Worm (Caenorhabditis elegans) whole organism, late embryonic: ENCODE data around the gene ced-2.

ENCODE experiments used
- F13H6.1 ChIP-seq: sonication (generic microtip); optimal IDR thresholded peaks from 2 replicates; lab custom pipeline; 2016; ENCODE audit warnings: missing genetic modification characterization, missing compliant biosample characterization
- Y22D7AL.16 ChIP-seq: sonication (generic microtip); optimal IDR thresholded peaks from 2 replicates; lab custom pipeline; 2016; ENCODE audit warnings: missing genetic modification characterization, missing compliant biosample characterization
- ceh-24 ChIP-seq: sonication (generic microtip); optimal IDR thresholded peaks from 2 replicates; lab custom pipeline; 2016; ENCODE audit warnings: mild to moderate bottlenecking, missing genetic modification characterization, missing compliant biosample characterization
- ceh-30 ChIP-seq: fragments of 150-350 bp; optimal IDR thresholded peaks from 2 replicates; lab custom pipeline; 2014; ENCODE audit warnings: missing biosample characterization, missing genetic modification characterization
- nhr-11 ChIP-seq: fragments of 150-350 bp; optimal IDR thresholded peaks from 2 replicates; lab custom pipeline; 2014; ENCODE audit warnings: missing biosample characterization, missing genetic modification characterization
- pha-4 ChIP-seq: fragments of 150-350 bp; optimal IDR thresholded peaks from 2 replicates; lab custom pipeline; 2018; ENCODE audit warnings: missing biosample characterization, missing genetic modification reagents, missing genetic modification characterization
- ref-2 ChIP-seq: sonication (generic microtip); optimal IDR thresholded peaks from 2 replicates; lab custom pipeline; 2016; ENCODE audit warnings: missing genetic modification characterization, missing compliant biosample characterization
- tbx-2 ChIP-seq: sonication (generic microtip); optimal IDR thresholded peaks from 2 replicates; lab custom pipeline; 2016; ENCODE audit warnings: missing genetic modification characterization, missing compliant biosample characterization

ce11 chrIV:1626342-1626855 is 29.3 kb downstream of the ced-2 start, which contains the start of gene nhr-146:
- TF ChIP-seq ceh-24 = no peak
- TF ChIP-seq Y22D7AL.16 (tag; lab: Kevin White, UChicago) = no peak
- TF ChIP-seq F13H6.1 (tag; lab: Kevin White, UChicago) = no peak
- TF ChIP-seq pha-4 (tag; lab: Kevin White, UChicago) = no peak
- TF ChIP-seq ref-2 = no peak
- TF ChIP-seq tbx-2 (tag; lab: Kevin White, UChicago) = no peak
- TF ChIP-seq ceh-30 (tag; lab: Kevin White, UChicago) = no peak
- TF ChIP-seq nhr-11 = no peak
